Fruit fly (Drosophila melanogaster) Kc167 (cell line): ENCODE data around the gene CG31516.

Experiments
- h ChIP-seq: fragments of >200 bp; optimal IDR thresholded peaks from 3 replicates; lab custom pipeline; 2018; ENCODE audit warnings: missing external identifiers
- insv ChIP-seq: fragments of >200 bp; optimal IDR thresholded peaks from 3 replicates; lab custom pipeline; 2018; ENCODE audit warnings: missing external identifiers

- TF ChIP-seq h (lab: Kevin White, UChicago) (no peak), insv (no peak)
Measured at dm6 chr3R:4234991-4235553, 15.1 kb upstream of the CG31516 start, which contains the start of gene Gel.
